Fruit fly (Drosophila melanogaster): ENCODE results near the gene lft.

The lft gene

DNA sequence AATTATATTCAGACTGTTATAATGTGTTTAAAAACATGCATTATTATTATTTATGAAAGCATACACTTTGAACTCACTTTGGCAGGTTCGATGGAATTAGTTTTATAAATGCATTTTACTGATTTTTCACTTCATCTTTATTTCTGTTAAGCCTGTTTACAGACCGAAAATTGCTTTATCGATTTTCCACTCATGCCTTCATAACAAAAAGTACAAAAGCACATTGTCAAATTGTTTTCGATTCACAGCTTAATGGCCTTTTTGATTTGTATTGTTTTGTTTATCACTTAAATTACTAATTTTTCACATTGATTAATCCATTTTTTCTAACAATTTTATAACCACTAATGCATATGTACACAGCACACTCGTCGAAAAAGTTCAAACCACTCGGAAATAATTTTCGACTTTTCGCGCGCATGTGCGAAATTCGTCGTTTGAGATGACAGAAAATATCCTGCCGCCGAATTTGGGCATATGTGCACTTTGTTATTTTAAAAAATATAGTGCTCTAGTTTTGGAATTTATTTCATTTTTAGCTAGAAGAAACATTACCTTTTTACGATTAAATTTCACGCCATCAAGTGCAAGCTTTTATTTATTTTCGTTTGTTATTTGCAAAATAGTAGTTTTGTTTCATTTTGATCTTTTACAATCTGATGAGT is 9.5 kb downstream of the lft start, which contains the start of gene rho-5 (continued):
- peak; percentile 93 for TF ChIP-seq onecut (GFP tag; IDR thresholded peaks at IDR 0.05)
- TF ChIP-seq sna (GFP tag; IDR thresholded peaks at IDR 0.05; ENCODE audit: partially characterized antibody), result no peak
- no peak for TF ChIP-seq Lpt (GFP tag; optimal IDR thresholded peaks at IDR 0.05)
- TF ChIP-seq toy (GFP tag; IDR thresholded peaks at IDR 0.05), result no peak
- TF ChIP-seq unpg (GFP tag; optimal IDR thresholded peaks at IDR 0.05), result no peak
- TF ChIP-seq Xbp1 (GFP tag; optimal IDR thresholded peaks at IDR 0.05), result no peak
- no peak for TF ChIP-seq Adf1 (GFP tag; IDR thresholded peaks at IDR 0.05)
- no peak for TF ChIP-seq hkb (optimal IDR thresholded peaks at IDR 0.05)
- no peak for TF ChIP-seq hkb (GFP tag; IDR thresholded peaks at IDR 0.05)
- peak; percentile 40 for TF ChIP-seq Sry-δ (GFP tag; optimal IDR thresholded peaks at IDR 0.05)
- no peak for TF ChIP-seq dysf (GFP tag; IDR thresholded peaks at IDR 0.05)
- no peak for TF ChIP-seq Neu2 (GFP tag; optimal IDR thresholded peaks at IDR 0.05; ENCODE audit: borderline replicate concordance)
- TF ChIP-seq D19B (GFP tag; optimal IDR thresholded peaks at IDR 0.05), result peak; percentile 65
- no peak for TF ChIP-seq CG1647 (GFP tag; optimal IDR thresholded peaks at IDR 0.05)
- TF ChIP-seq Dfd (GFP tag; optimal IDR thresholded peaks at IDR 0.05), result no peak
- TF ChIP-seq CG2120 (GFP tag; optimal IDR thresholded peaks at IDR 0.05), result peak; percentile 50
- peak; percentile 53 for TF ChIP-seq sens (GFP tag)
- no peak for TF ChIP-seq CG32532 (GFP tag; IDR thresholded peaks at IDR 0.05)
- TF ChIP-seq CG4282 (GFP tag; optimal IDR thresholded peaks at IDR 0.05), result no peak
- TF ChIP-seq lilli (GFP tag; optimal IDR thresholded peaks at IDR 0.05), result peak; percentile 15
- no peak for TF ChIP-seq wek (GFP tag; optimal IDR thresholded peaks at IDR 0.05)
- TF ChIP-seq CG6175 (GFP tag; IDR thresholded peaks at IDR 0.05), result no peak
- TF ChIP-seq CG14860 (GFP tag; IDR thresholded peaks at IDR 0.05; ENCODE audit: partially characterized antibody), result no peak
- no peak for TF ChIP-seq CG6813 (GFP tag; optimal IDR thresholded peaks at IDR 0.05)
- TF ChIP-seq ap (GFP tag; IDR thresholded peaks at IDR 0.05), result no peak
- no peak for TF ChIP-seq wor (GFP tag; IDR thresholded peaks at IDR 0.05)
- no peak for TF ChIP-seq phol (tag; optimal IDR thresholded peaks at IDR 0.05)
- no peak for TF ChIP-seq CG7963 (GFP tag; IDR thresholded peaks at IDR 0.05; ENCODE audit: partially characterized antibody)
- no peak for TF ChIP-seq CG15073 (GFP tag; optimal IDR thresholded peaks at IDR 0.05)
- TF ChIP-seq ewg (GFP tag; optimal IDR thresholded peaks at IDR 0.05), result peak; percentile 97
- TF ChIP-seq MESR4 (GFP tag; optimal IDR thresholded peaks at IDR 0.05), result peak; percentile 7
- no peak for TF ChIP-seq CG6654 (GFP tag; optimal IDR thresholded peaks at IDR 0.05)
- no peak for TF ChIP-seq NfI (GFP tag; optimal IDR thresholded peaks at IDR 0.05)
- no peak for TF ChIP-seq cg (GFP tag; optimal IDR thresholded peaks at IDR 0.05)
- no peak for TF ChIP-seq ftz-f1 (GFP tag; optimal IDR thresholded peaks at IDR 0.05)
- TF ChIP-seq trh (GFP tag; optimal IDR thresholded peaks at IDR 0.05), result no peak
- no peak for TF ChIP-seq CG12299 (tag; optimal IDR thresholded peaks at IDR 0.05)
- no peak for TF ChIP-seq cad (GFP tag; optimal IDR thresholded peaks at IDR 0.05)
- no peak for TF ChIP-seq CG30403 (GFP tag; optimal IDR thresholded peaks at IDR 0.05)
- TF ChIP-seq stc (GFP tag; IDR thresholded peaks at IDR 0.05), result no peak
- no peak for TF ChIP-seq sqz (GFP tag; optimal IDR thresholded peaks at IDR 0.05)
- no peak for TF ChIP-seq emc (GFP tag; optimal IDR thresholded peaks at IDR 0.05)
- TF ChIP-seq CG11085 (GFP tag; IDR thresholded peaks at IDR 0.05), result no peak
- no peak for TF ChIP-seq run (tag; optimal IDR thresholded peaks at IDR 0.05)
- no peak for TF ChIP-seq knrl (GFP tag; IDR thresholded peaks at IDR 0.05; ENCODE audit: partially characterized antibody)
- TF ChIP-seq CG14014 (GFP tag; IDR thresholded peaks at IDR 0.05), result no peak
- no peak for TF ChIP-seq dmrt11E (tag; optimal IDR thresholded peaks at IDR 0.05)
- no peak for TF ChIP-seq zen (tag; optimal IDR thresholded peaks at IDR 0.05)
- TF ChIP-seq mam (GFP tag; optimal IDR thresholded peaks at IDR 0.05), result peak; percentile 5
- no peak for TF ChIP-seq CG4617 (GFP tag; optimal IDR thresholded peaks at IDR 0.05; ENCODE audit: borderline replicate concordance)
- TF ChIP-seq Ssrp (tag; optimal IDR thresholded peaks at IDR 0.05), result no peak

Data from whole organism, embryonic.